Fruit fly (Drosophila melanogaster): ENCODE results near the gene CG15812.

The CG15812 gene

DNA sequence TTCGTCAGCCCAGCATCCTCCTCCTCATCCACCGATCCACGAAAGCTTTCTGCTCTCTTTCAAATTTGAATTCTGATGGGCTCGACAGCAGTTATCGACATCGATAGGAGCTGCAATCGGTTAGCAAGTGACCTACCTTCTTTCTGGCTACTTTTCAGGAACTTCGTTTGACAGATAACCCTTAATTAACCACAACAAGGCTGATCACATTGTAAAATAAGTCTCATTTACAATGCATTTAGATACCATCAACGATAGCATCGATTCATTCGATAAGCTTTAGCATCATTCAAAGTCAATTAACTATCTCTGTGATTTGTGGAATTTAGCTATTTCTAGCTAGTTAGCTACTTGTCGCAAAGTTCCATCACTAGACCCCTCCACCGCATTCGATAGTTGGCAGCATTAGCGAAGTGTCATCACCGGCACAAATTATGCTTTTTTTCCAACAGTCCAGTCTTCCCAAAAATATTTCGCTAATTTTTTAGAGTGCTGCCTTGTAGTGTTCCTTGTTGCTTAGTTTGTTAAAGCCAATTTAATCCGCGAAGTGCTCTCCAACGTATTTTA, 18.8 kb downstream of the CG15812 start, which contains the start of the genes MnM and Girdin (continued):
- TF ChIP-seq CG1603 (tag; optimal IDR thresholded peaks at IDR 0.05): no peak
- peak; percentile 34; the same call in 1 of the 2 replicates for TF ChIP-seq CG11247 (GFP tag; IDR thresholded peaks at IDR 0.05)
- TF ChIP-seq CG17912 (GFP tag; optimal IDR thresholded peaks at IDR 0.05): no peak
- TF ChIP-seq CG7928 (GFP tag; optimal IDR thresholded peaks at IDR 0.05): peak; percentile 25
- TF ChIP-seq CG11504 (tag; optimal IDR thresholded peaks at IDR 0.05): no peak
- TF ChIP-seq CG14667 (GFP tag; IDR thresholded peaks at IDR 0.05): no peak
- peak; percentile 100 for TF ChIP-seq Sry-δ (GFP tag; optimal IDR thresholded peaks at IDR 0.05)
- TF ChIP-seq trh (GFP tag; optimal IDR thresholded peaks at IDR 0.05): peak; percentile 17
- TF ChIP-seq CG14710 (tag; optimal IDR thresholded peaks at IDR 0.05): peak; percentile 75
- TF ChIP-seq gt (GFP tag; IDR thresholded peaks at IDR 0.05): no peak
- peak; percentile 36 for TF ChIP-seq CG18619 (GFP tag; optimal IDR thresholded peaks at IDR 0.05)
- peak; percentile 54 for TF ChIP-seq repo (GFP tag; optimal IDR thresholded peaks at IDR 0.05)
- no peak for TF ChIP-seq CG8388 (GFP tag; optimal IDR thresholded peaks at IDR 0.05)
- no peak for TF ChIP-seq CG13296 (GFP tag; optimal IDR thresholded peaks at IDR 0.05)
- no peak for TF ChIP-seq CG2199 (GFP tag; IDR thresholded peaks at IDR 0.05)
- no peak for TF ChIP-seq CG12219 (GFP tag; optimal IDR thresholded peaks at IDR 0.05)
- no peak for TF ChIP-seq PHDP (tag; optimal IDR thresholded peaks at IDR 0.05)
- TF ChIP-seq CG11456 (GFP tag; IDR thresholded peaks at IDR 0.05): peak; percentile 57; the same call in 2 of the 3 replicates
- TF ChIP-seq ato (GFP tag; IDR thresholded peaks at IDR 0.05; ENCODE audit: partially characterized antibody): peak; percentile 64; the same call in 1 of the 2 replicates
- TF ChIP-seq CG34224 (GFP tag; IDR thresholded peaks at IDR 0.05; ENCODE audit: partially characterized antibody): peak; percentile 74; the same call in 2 of the 3 replicates
- peak; percentile 44 for TF ChIP-seq CG18599 (GFP tag; optimal IDR thresholded peaks at IDR 0.05)
- peak; percentile 53; the same call in 1 of the 3 replicates for TF ChIP-seq CG11560 (tag; IDR thresholded peaks at IDR 0.05)
- peak; percentile 96 for TF ChIP-seq BEAF-32 (GFP tag; optimal IDR thresholded peaks at IDR 0.05)
- TF ChIP-seq toy (GFP tag; IDR thresholded peaks at IDR 0.05): no peak
- TF ChIP-seq zen2 (GFP tag; IDR thresholded peaks at IDR 0.05; ENCODE audit: partially characterized antibody): no peak; the same call in 2 of the 3 replicates
- TF ChIP-seq Gsc (GFP tag; IDR thresholded peaks at IDR 0.05): no peak
- peak; percentile 69 for TF ChIP-seq tin (GFP tag; optimal IDR thresholded peaks at IDR 0.05)
- no peak for TF ChIP-seq TFAM (GFP tag; optimal IDR thresholded peaks at IDR 0.05)
- TF ChIP-seq Aef1 (GFP tag; IDR thresholded peaks at IDR 0.05): 0 out of 3 replicates have a peak, but pooled peaks have one; percentile 21
- TF ChIP-seq CG17802 (tag; optimal IDR thresholded peaks at IDR 0.05): no peak
- TF ChIP-seq Opbp (GFP tag; IDR thresholded peaks at IDR 0.05; ENCODE audit: partially characterized antibody): peak; percentile 71
- no peak for TF ChIP-seq dati (GFP tag; IDR thresholded peaks at IDR 0.05)
- TF ChIP-seq CG8359 (GFP tag; optimal IDR thresholded peaks at IDR 0.05; ENCODE audit: borderline replicate concordance): no peak
- TF ChIP-seq CG11093 (GFP tag; IDR thresholded peaks at IDR 0.05): no peak
- peak; percentile 49 for TF ChIP-seq Side (GFP tag; optimal IDR thresholded peaks at IDR 0.05)
- TF ChIP-seq Mad (GFP tag; optimal IDR thresholded peaks at IDR 0.05): peak; percentile 67
- no peak for TF ChIP-seq HHEX (GFP tag; optimal IDR thresholded peaks at IDR 0.05)
- no peak for TF ChIP-seq z (GFP tag; IDR thresholded peaks at IDR 0.05)
- TF ChIP-seq seq (GFP tag; IDR thresholded peaks at IDR 0.05): no peak
- TF ChIP-seq so (GFP tag; IDR thresholded peaks at IDR 0.05): no peak
- TF ChIP-seq NC2α (GFP tag; optimal IDR thresholded peaks at IDR 0.05): no peak
- no peak for TF ChIP-seq CkIIα-i1 (GFP tag; IDR thresholded peaks at IDR 0.05)
- peak; percentile 88 for TF ChIP-seq CG16813 (GFP tag; IDR thresholded peaks at IDR 0.05; ENCODE audit: partially characterized antibody)
- TF ChIP-seq Fer3 (tag; optimal IDR thresholded peaks at IDR 0.05): no peak
- peak; percentile 68 for TF ChIP-seq Dref (GFP tag; IDR thresholded peaks at IDR 0.05)
- no peak for TF ChIP-seq Dfd (GFP tag; optimal IDR thresholded peaks at IDR 0.05)
- TF ChIP-seq NfI (GFP tag; optimal IDR thresholded peaks at IDR 0.05): peak; percentile 53
- no peak for TF ChIP-seq pita (GFP tag; optimal IDR thresholded peaks at IDR 0.05)
- TF ChIP-seq Hr78 (GFP tag; optimal IDR thresholded peaks at IDR 0.05): no peak
